Fruit fly (Drosophila melanogaster) Kc167 (cell line): ENCODE results near the gene CG4968.

Source experiments
- Myc ChIP-seq: fragments of >200 bp; optimal IDR thresholded peaks from 2 replicates; lab custom pipeline; 2017; ENCODE audit warnings: missing external identifiers
- Sin3A ChIP-seq: fragments of >200 bp; optimal IDR thresholded peaks from 2 replicates; lab custom pipeline; 2018; ENCODE audit warnings: missing external identifiers
- h ChIP-seq: fragments of >200 bp; optimal IDR thresholded peaks from 3 replicates; lab custom pipeline; 2018; ENCODE audit warnings: missing external identifiers
- insv ChIP-seq: fragments of >200 bp; optimal IDR thresholded peaks from 3 replicates; lab custom pipeline; 2018; ENCODE audit warnings: missing external identifiers
- psq ChIP-seq: fragments of >200 bp; optimal IDR thresholded peaks from 2 replicates; lab custom pipeline; 2017; ENCODE audit warnings: missing external identifiers
- ttk ChIP-seq: sonication (Bioruptor generic); optimal IDR thresholded peaks from 2 replicates; lab custom pipeline; 2017; ENCODE audit warnings: missing external identifiers

Gene CG4968

DNA sequence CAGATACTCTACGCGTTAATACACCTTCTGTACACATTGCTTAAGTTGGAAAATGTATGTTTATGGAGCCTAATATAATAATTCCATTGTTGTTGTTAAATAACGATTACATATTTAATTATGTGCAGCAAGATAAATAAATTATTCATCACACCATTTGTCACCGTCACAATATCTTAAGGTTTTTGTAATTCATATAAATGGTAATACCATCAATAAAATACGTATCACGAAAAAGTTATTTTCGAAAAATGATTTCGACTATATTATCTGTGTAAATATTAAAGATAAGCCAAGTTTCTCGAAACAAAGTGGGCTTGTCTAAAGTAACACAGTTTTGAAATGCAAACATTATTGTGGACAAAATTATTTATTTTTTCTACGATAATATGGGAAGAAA lies 15.5 kb downstream of the CG4968 start, which contains the start of gene CG4995:
TSS of gene CG4995 (plus strand) at position 301 of the 400 bp plus-strand sequence.
- TF ChIP-seq insv (lab: Kevin White, UChicago), result no peak
- TF ChIP-seq Sin3A (lab: Kevin White, UChicago), result no peak
- TF ChIP-seq psq, result no peak
- no peak for TF ChIP-seq Myc (lab: Kevin White, UChicago)
- TF ChIP-seq h (lab: Kevin White, UChicago), result no peak
- no peak for TF ChIP-seq ttk (lab: Kevin White, UChicago)

DNA sequence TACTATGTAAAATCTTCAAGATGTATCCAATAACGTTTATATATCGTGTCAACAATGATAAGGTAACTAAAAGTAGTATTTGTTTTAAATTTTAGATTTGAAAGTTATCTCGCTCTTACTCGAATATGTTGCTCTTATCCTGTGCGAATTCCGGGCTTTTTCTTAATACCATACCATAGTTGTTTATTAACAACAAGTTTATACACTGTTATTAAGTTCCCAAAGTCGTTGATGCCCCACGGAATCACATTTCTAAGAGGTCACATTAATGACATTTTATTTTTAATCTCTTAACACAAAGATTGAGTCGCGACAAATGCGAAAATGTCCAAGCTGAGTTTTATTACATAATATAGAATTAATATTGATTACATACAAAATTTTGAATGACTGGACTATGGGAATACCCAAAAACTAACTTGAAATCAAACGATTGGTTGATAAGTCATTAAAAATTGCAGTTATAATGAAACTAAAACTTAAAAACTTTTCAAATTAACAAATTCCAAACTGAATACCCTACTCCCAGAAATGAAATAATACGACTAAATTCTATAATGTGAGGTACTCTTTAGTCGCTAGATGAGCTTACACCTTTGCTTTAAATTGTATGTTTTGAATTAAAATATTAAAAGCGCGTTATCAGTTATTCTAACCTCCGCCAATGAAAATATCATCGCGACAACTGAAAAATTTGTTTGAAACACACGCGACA lies 16.2 kb downstream of the CG4968 start, which contains the start of gene CG5381:
TSS of gene CG5381 (minus strand) at position 330 of the 715 bp plus-strand sequence.
- no peak for TF ChIP-seq Myc (lab: Kevin White, UChicago)
- no peak for TF ChIP-seq insv (lab: Kevin White, UChicago)
- no peak for TF ChIP-seq ttk (lab: Kevin White, UChicago)
- no peak for TF ChIP-seq psq
- no peak for TF ChIP-seq Sin3A (lab: Kevin White, UChicago)
- no peak for TF ChIP-seq h (lab: Kevin White, UChicago)

DNA sequence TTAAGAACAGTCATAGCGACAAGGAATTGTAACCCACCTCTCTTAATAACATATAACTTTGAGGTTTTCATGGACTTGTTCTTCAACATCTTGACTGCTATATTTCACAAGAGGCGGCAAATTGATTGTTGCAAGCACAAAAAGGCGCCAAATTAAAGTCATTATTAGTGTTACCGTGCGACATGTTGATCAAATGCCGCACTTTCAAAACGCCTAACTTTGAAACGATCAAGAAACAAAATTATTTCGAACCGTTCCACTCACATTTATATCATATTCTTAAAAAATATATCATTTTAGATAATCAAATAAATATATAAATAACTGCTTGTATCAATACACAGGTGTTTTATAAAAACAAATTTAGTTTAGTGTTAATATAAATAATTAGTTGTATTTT lies 21.1 kb downstream of the CG4968 start, which contains the start of gene RnrL:
TSS of gene RnrL (minus strand) at position 154 of the 400 bp plus-strand sequence.
- no peak for TF ChIP-seq Myc (lab: Kevin White, UChicago)
- TF ChIP-seq insv (lab: Kevin White, UChicago), result no peak
- no peak for TF ChIP-seq Sin3A (lab: Kevin White, UChicago)
- TF ChIP-seq h (lab: Kevin White, UChicago), result no peak
- TF ChIP-seq ttk (lab: Kevin White, UChicago), result no peak
- no peak for TF ChIP-seq psq

DNA sequence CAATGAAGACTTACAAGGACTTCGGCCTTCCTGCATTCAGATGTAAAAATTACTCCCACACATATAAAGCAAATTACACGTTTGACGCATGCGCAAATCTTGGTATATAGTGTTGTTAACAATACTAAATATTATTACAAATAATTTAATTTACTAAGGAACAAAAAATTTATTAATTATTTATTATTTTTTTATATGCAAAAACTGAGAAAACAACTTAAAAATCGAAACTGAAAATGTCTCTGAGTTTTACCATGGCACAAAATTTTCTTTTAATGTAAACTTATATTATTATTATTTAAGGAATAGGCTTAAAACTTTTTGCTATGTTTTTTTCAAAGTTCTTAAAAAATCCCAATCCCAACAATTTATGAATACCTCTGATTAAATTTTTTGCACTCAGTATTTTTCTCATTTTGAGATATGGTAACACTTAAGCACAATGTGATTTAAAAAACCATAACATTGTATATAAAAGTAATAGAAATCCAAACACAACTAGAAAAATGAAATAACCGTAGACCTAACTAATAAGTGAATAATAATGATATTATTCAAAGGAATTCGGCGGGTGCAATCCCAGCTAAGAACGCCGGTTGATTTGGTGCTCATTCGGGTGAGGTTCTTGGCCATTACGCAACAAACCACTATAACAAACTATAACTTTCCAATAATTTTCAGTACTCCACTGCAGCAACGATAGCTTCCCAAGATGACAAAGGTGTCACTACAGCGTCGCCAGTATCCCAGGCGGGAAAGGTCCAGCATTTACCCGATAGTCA lies 24.5 kb downstream of the CG4968 start, which contains the start of the genes Schip1 and Cox10:
TSS of gene Schip1 (minus strand) at position 51 of the 782 bp plus-strand sequence.
TSS of gene Cox10 (plus strand) at position 406 of the 782 bp plus-strand sequence.
- TF ChIP-seq psq (no peak), ttk (lab: Kevin White, UChicago) (no peak), Sin3A (lab: Kevin White, UChicago) (no peak), insv (lab: Kevin White, UChicago) (no peak), Myc (lab: Kevin White, UChicago) (no peak), h (lab: Kevin White, UChicago) (no peak)

DNA sequence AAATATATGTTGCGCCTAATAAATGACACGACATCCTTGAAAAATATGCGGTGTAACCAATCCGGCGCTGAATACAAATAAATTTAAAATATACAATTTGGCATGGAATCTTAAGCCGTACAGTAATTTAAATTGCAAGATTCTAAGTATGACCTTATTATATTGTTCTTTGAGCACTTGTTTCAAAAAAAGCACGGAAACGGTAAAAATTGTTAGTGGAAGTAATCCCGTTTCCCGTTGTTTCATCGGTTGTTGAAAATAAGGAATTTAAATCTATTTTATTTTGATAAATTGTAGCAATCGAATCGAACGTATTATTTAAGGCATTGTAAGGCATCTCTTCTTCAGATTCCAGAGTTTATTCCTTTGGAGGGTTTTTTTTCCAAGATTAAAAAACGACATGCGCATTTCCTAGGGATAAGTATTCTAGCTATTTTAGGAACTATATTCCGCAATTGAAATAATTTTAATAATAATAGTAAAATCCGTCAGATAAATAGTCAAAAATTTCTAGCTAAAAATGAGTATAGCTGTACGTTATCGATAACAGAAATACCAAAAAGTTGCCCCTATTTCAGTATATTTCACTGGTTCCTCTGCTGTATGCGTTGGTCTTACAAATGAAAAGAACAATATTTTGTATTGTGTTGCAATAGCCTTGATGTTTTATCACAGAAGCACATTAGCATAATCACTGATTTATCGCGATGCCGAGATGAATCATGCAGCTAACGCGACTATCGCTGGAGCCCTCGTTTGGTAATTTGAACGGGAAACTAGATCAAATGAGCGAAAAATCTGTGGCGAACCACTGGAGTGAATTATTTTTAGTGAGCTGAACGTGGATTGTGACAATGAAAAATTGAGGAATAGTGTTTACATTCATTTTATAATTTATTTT lies 26.6 kb downstream of the CG4968 start, which contains the start of gene GATAd:
TSS of gene GATAd (plus strand) at position 644 of the 901 bp plus-strand sequence.
- no peak for TF ChIP-seq psq
- no peak for TF ChIP-seq insv (lab: Kevin White, UChicago)
- no peak for TF ChIP-seq ttk (lab: Kevin White, UChicago)
- no peak for TF ChIP-seq Sin3A (lab: Kevin White, UChicago)
- TF ChIP-seq Myc (lab: Kevin White, UChicago), result no peak
- TF ChIP-seq h (lab: Kevin White, UChicago), result no peak

DNA sequence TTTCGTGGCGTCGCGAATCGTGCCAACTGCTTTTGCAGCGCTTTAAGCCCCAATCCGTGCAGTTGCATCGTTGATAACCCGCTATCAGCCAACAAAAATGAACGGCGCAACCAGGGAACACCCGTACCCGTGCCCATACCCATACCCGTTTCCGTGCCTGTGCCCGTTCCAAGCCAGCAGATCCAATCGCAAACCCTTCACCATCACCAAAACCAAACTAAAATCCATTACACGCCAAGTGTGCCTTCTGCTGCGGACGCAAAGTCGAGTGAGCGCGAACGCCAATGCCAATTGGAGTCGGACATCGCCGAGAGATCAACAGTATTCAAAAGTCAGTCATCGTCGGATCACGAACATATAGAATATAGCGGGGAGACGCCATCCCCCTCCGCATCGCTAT lies 27.5 kb downstream of the CG4968 start:
- TF ChIP-seq insv (lab: Kevin White, UChicago) (no peak), psq (no peak), ttk (lab: Kevin White, UChicago) (no peak), h (lab: Kevin White, UChicago) (no peak), Sin3A (lab: Kevin White, UChicago) (no peak)

DNA sequence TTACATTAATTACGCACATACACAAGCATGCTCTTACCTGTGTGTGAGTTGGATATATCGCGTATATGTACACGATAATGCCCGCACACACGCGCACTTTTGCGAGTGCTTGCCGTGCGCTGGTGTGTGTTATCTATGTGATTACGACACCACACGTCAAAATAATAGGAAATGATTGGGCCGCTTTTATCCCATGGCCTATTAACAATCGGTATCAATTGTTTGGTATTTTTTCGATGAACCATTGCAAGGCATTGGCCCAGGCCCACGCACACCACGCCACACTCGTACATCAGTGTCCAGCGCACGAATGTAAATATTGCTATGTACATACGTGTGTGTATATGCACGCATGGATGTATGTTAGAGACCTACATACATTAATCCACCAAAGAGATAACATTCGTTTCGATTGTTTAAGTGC lies 28.1 kb downstream of the CG4968 start:
- TF ChIP-seq Sin3A (lab: Kevin White, UChicago) (no peak), ttk (lab: Kevin White, UChicago) (no peak), Myc (lab: Kevin White, UChicago) (no peak), insv (lab: Kevin White, UChicago) (no peak)

DNA sequence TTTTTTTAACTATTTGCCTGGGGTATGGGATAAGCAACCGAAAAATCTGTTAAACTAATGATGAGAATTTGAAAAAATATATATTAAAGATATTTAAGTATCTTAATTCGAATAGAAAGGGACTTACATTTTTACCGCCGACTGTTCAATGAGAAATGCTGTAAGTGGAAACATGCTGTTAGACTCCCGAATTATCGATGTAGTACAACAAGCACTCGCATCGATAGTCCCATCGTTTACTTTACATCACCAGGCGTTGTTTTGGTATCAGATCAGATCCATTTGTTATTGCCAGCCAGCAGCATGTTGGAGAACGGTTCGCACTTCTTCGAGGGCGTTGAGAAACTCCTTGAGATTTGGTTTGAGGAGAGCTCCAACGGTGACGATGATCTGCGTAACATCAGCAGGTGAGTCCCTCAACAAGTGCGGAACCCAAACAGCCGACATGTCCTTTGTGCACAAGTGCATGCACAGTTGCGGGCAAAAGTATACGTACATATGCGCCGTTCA lies 32.5 kb downstream of the CG4968 start, which contains the start of gene SamDC:
TSS of gene SamDC (plus strand) at position 246 of the 510 bp plus-strand sequence.
- TF ChIP-seq psq, result no peak
- no peak for TF ChIP-seq h (lab: Kevin White, UChicago)
- TF ChIP-seq Sin3A (lab: Kevin White, UChicago), result no peak
- no peak for TF ChIP-seq insv (lab: Kevin White, UChicago)
- TF ChIP-seq Myc (lab: Kevin White, UChicago), result no peak
- TF ChIP-seq ttk (lab: Kevin White, UChicago), result no peak

DNA sequence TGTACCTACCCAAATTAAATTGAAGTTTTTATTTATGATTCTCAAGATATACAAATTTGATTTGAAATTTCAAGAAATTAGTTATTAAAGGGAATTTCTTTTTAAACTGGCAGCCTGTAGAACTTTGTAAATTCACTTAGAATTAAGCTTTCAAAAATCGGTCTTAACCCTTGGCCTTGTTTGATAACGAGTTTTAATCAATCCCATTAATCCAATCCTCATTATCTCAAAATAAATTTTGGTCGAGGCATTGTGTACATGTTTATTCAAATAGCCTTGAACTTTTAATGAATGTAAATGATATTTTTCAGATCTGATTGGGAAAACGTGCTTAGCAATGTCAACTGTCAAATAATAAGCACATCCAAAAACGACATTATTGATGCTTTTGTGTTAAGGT lies 33.1 kb downstream of the CG4968 start:
- TF ChIP-seq ttk (lab: Kevin White, UChicago), result no peak
- no peak for TF ChIP-seq Sin3A (lab: Kevin White, UChicago)
- TF ChIP-seq insv (lab: Kevin White, UChicago), result no peak
- TF ChIP-seq psq, result no peak
- TF ChIP-seq Myc (lab: Kevin White, UChicago), result no peak
- no peak for TF ChIP-seq h (lab: Kevin White, UChicago)

DNA sequence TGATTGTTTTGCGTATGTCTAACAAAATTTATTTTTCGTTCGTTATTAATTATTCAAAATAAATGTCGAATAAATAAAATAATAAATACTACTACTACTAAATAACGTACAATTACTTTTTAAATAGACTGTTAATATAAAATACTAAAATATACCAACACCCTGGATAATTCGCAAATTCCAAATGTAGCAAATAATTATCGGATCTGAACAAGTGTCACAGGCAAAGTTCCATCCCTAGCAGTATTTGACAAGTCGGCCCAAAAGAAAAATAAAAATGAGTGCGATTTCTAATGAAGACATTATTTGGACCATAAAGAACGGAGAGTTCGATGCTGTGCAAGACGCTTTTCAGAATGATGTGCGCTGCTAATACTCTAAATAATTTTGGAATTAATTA lies 34.7 kb downstream of the CG4968 start, which contains the start of gene CG31715:
TSS of gene CG31715 (plus strand) at position 212 of the 400 bp plus-strand sequence.
- TF ChIP-seq ttk (lab: Kevin White, UChicago) (no peak), Myc (lab: Kevin White, UChicago) (no peak), Sin3A (lab: Kevin White, UChicago) (no peak), insv (lab: Kevin White, UChicago) (no peak), h (lab: Kevin White, UChicago) (no peak), psq (no peak)
